Worm (Caenorhabditis elegans): ENCODE results near the gene scl-14.

- TF ChIP-seq sem-2 (GFP tag; optimal IDR thresholded peaks at IDR 0.05) (no peak), ztf-11 (tag; optimal IDR thresholded peaks at IDR 0.05) (no peak), ces-1 (GFP tag; optimal IDR thresholded peaks at IDR 0.05) (no peak), lsy-2 (tag; optimal IDR thresholded peaks at IDR 0.05) (no peak), nhr-28 (tag; optimal IDR thresholded peaks at IDR 0.05) (no peak), ham-2 (GFP tag; optimal IDR thresholded peaks at IDR 0.05) (no peak), unc-39 (tag; optimal IDR thresholded peaks at IDR 0.05) (no peak), mep-1 (tag; optimal IDR thresholded peaks at IDR 0.05) (no peak), nhr-76 (tag; optimal IDR thresholded peaks at IDR 0.05) (no peak), mab-5 (tag; optimal IDR thresholded peaks at IDR 0.05) (no peak), nhr-237 (tag; optimal IDR thresholded peaks at IDR 0.05) (no peak), cnd-1 (tag; optimal IDR thresholded peaks at IDR 0.05) (no peak)
Measured at ce11 chrIV:13173359-13173758, 8.1 kb downstream of the scl-14 start.

Measured in whole organism, mixed stage, embryonic.